Worm (Caenorhabditis elegans): Measurements from ENCODE around the gene F45E1.4.

Gene F45E1.4

ce11 chrX:7962056-7962485 lies 23.7 kb upstream of the F45E1.4 start (continued):
- peak; percentile 96 for TF ChIP-seq dmd-6 (GFP tag; IDR thresholded peaks at IDR 0.05)
- TF ChIP-seq T20F7.1 (GFP tag; optimal IDR thresholded peaks at IDR 0.05), result peak; percentile 67
- TF ChIP-seq rbr-2 (tag; optimal IDR thresholded peaks at IDR 0.05), result no peak
- peak; percentile 32 for TF ChIP-seq mes-2 (tag; optimal IDR thresholded peaks at IDR 0.05; ENCODE audit: poor library complexity, severe bottlenecking)
- no peak for TF ChIP-seq ztf-11 (tag; optimal IDR thresholded peaks at IDR 0.05)
- TF ChIP-seq hlh-30 (tag; optimal IDR thresholded peaks at IDR 0.05; ENCODE audit: insufficient read depth), result peak; percentile 84
- TF ChIP-seq F10B5.3 (tag; optimal IDR thresholded peaks at IDR 0.05), result no peak
- TF ChIP-seq vab-7 (GFP tag; IDR thresholded peaks at IDR 0.05), result no peak
- TF ChIP-seq hif-1 (tag; optimal IDR thresholded peaks at IDR 0.05), result peak in 1 of 2 experiments; percentile 76

- peak in 1 of 2 experiments; percentile 97 for TF ChIP-seq unc-62 (GFP tag; optimal IDR thresholded peaks at IDR 0.05 in 1 of 2)
- TF ChIP-seq unc-62 (tag; optimal IDR thresholded peaks at IDR 0.05), result no peak
- TF ChIP-seq nhr-111 (GFP tag; optimal IDR thresholded peaks at IDR 0.05), result no peak
- TF ChIP-seq daf-19 (GFP tag; conservative IDR thresholded peaks at IDR 0.05), result 0 out of 2 replicates have a peak, but pooled peaks have one; percentile 15
Observed at ce11 chrX:7964022-7964421, 21.8 kb upstream of the F45E1.4 start.

ce11 chrX:7965449-7965848 lies 20.3 kb upstream of the F45E1.4 start:
- TF ChIP-seq php-3 (GFP tag; IDR thresholded peaks at IDR 0.05), result no peak
- peak; percentile 28 for TF ChIP-seq hlh-30 (tag; optimal IDR thresholded peaks at IDR 0.05; ENCODE audit: insufficient read depth)
- TF ChIP-seq aha-1 (tag), result peak; percentile 88
- TF ChIP-seq ZK546.5 (tag; optimal IDR thresholded peaks at IDR 0.05), result no peak
- TF ChIP-seq daf-19 (GFP tag; conservative IDR thresholded peaks at IDR 0.05), result no peak
- TF ChIP-seq Y48G9A.11 (GFP tag; IDR thresholded peaks at IDR 0.05), result no peak
- no peak for TF ChIP-seq ces-1 (GFP tag; optimal IDR thresholded peaks at IDR 0.05)
- TF ChIP-seq unc-62 (GFP tag; optimal IDR thresholded peaks at IDR 0.05 in 1 of 2), result peak in 1 of 2 experiments; percentile 84
- no peak for TF ChIP-seq unc-62 (tag; optimal IDR thresholded peaks at IDR 0.05)

- no peak for TF ChIP-seq ama-1 (optimal IDR thresholded peaks at IDR 0.05)
- no peak for TF ChIP-seq fos-1 (tag; optimal IDR thresholded peaks at IDR 0.05)
- no peak for TF ChIP-seq daf-8 (GFP tag; IDR thresholded peaks at IDR 0.05)
- no peak for TF ChIP-seq skn-1 (tag; optimal IDR thresholded peaks at IDR 0.05)
- TF ChIP-seq lin-39 (tag; optimal IDR thresholded peaks at IDR 0.05), result no peak
- no peak for TF ChIP-seq mep-1 (tag; optimal IDR thresholded peaks at IDR 0.05)
- no peak for TF ChIP-seq ztf-11 (tag; optimal IDR thresholded peaks at IDR 0.05)
- no peak for TF ChIP-seq ceh-82 (tag; optimal IDR thresholded peaks at IDR 0.05)
- TF ChIP-seq nhr-42 (GFP tag; IDR thresholded peaks at IDR 0.05), result no peak
- no peak for TF ChIP-seq ZK546.5 (tag; optimal IDR thresholded peaks at IDR 0.05)
Observed at ce11 chrX:7968537-7968936, 17.2 kb upstream of the F45E1.4 start.

ce11 chrX:7975741-7976140 lies 10.0 kb upstream of the F45E1.4 start:
- TF ChIP-seq pqm-1 (tag; optimal IDR thresholded peaks at IDR 0.05), result peak; percentile 35
- TF ChIP-seq dve-1 (tag; optimal IDR thresholded peaks at IDR 0.05; ENCODE audit: insufficient read depth), result peak; percentile 23
- no peak for TF ChIP-seq F26F4.8 (GFP tag; conservative IDR thresholded peaks at IDR 0.05)
- no peak for TF ChIP-seq daf-16 (GFP tag; optimal IDR thresholded peaks at IDR 0.05)
- peak; percentile 93 for TF ChIP-seq daf-16 (tag; optimal IDR thresholded peaks at IDR 0.05)
- TF ChIP-seq unc-62 (GFP tag; optimal IDR thresholded peaks at IDR 0.05 in 1 of 2), result peak in 1 of 2 experiments; percentile 7
- TF ChIP-seq unc-62 (tag; optimal IDR thresholded peaks at IDR 0.05), result no peak

ce11 chrX:7976400-7976799 lies 9.4 kb upstream of the F45E1.4 start, which contains the start of gene F45E1.5:
F45E1.5 (plus strand) TSS chrX:7976700.
- TF ChIP-seq ceh-62 (tag; optimal IDR thresholded peaks at IDR 0.05) (no peak), daf-12 (tag; optimal IDR thresholded peaks at IDR 0.05) (no peak), snpc-1.2 (GFP tag; IDR thresholded peaks at IDR 0.05) (no peak), lin-13 (GFP tag; optimal IDR thresholded peaks at IDR 0.05) (no peak), ceh-82 (tag; optimal IDR thresholded peaks at IDR 0.05) (no peak), saeg-2 (GFP tag; IDR thresholded peaks at IDR 0.05) (no peak), zag-1 (tag; optimal IDR thresholded peaks at IDR 0.05) (no peak), fkh-10 (GFP tag; optimal IDR thresholded peaks at IDR 0.05) (no peak), spr-1 (tag; optimal IDR thresholded peaks at IDR 0.05) (no peak), ctbp-1 (GFP tag; IDR thresholded peaks at IDR 0.05) (no peak), lin-15B (tag; optimal IDR thresholded peaks at IDR 0.05) (no peak), zfp-2 (tag; optimal IDR thresholded peaks at IDR 0.05) (no peak), zfp-3 (GFP tag; conservative IDR thresholded peaks at IDR 0.05) (no peak), ZK337.2 (GFP tag; IDR thresholded peaks at IDR 0.05) (no peak), dmd-8 (GFP tag; IDR thresholded peaks at IDR 0.05) (no peak)
